Worm (Caenorhabditis elegans): ENCODE data around the gene clec-184.
"Not testable (repeated sequence)": the region's sequence is repeated elsewhere in the genome, so short reads cannot be mapped to it uniquely, and the experiment has no call there.

Gene clec-184

DNA sequence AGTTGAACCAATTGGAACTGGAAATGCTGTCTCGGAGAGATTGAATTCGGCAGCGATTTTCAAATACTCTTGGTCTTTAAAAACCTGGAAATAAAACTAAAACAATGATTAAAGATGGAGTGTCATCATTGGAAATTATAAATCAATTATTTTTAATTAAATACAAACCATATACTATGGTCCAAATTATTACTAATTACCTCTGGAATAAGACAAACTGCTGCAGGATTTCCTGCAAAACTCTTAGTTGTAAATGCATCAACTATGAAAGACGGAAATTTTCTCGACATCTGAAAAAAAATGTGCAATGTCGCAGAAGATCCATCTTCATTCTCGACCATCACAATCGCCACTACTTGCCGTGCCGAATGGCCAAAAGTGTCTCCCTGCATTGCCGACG is 46.3 kb downstream of the clec-184 start, which contains the start of gene igdb-1:
Gene igdb-1 (plus strand): TSS at position 301 of the 400 bp plus-strand sequence.
- not testable (repeated sequence) for TF ChIP-seq lin-13 (tag; optimal IDR thresholded peaks at IDR 0.05); mep-1 (tag; optimal IDR thresholded peaks at IDR 0.05); bed-3 (GFP tag; optimal IDR thresholded peaks at IDR 0.05)

DNA sequence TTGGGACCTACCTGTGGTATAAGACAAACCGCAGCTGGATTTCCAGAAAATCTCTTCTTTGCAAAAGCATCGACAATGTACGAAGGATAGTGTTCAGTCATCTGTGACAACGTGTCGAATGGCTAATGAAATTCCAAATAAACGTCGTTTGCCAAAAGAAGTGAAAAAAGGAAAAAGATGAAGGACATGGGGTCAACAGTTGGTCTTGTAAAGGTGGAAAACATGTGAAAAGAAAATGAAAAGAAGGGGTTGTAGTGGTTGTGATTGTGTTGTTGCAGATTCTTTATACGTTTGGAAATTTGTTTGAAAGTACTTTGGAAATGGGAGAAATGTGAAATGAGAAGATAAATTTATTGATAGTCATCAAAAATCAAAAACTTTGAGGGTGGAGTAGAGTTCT is 52.0 kb downstream of the clec-184 start, which contains the start of gene T04A11.4:
Gene T04A11.4 (minus strand): TSS at position 101 of the 400 bp plus-strand sequence.
- not testable (repeated sequence) for TF ChIP-seq cnd-1 (tag; optimal IDR thresholded peaks at IDR 0.05); ham-2 (GFP tag; optimal IDR thresholded peaks at IDR 0.05); ceh-39 (tag; optimal IDR thresholded peaks at IDR 0.05)

Measured in whole organism, mixed stage, embryonic.